Fruit fly (Drosophila melanogaster): ENCODE data around the gene smp-30.
A peak's percentile ranks its signal among the peaks of the same experiment; 100 is the strongest.

smp-30 gene

DNA sequence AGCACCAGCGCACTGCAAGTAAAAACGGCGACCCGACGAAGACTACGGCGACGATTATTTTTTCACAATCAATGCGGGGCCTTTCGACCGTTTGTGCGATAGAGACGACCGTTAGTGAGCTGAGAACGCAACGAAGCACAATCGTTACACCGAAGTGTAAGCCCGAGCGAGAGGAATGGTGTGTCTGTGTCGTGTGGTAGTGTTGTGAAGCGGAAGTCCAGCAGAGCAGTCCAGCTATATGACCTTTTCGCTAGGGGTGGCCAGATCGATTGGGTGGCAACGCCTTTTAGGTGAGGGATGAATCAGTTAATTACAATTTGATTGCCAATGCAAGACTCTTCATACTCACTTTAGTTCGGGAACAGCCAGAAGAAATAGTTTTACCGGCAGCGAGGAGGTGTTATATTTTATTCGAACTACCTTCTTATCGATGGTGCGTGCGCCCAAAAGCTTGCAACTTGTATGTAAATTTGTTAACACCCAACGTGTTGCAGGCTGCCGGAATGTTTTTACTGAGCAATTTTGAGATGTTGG lies 10.3 kb downstream of the smp-30 start (continued):
- peak; percentile 64 for TF ChIP-seq CG6854 (GFP tag; optimal IDR thresholded peaks at IDR 0.05)
- no peak for TF ChIP-seq D (optimal IDR thresholded peaks at IDR 0.05)
- peak; percentile 0 for TF ChIP-seq D (GFP tag; optimal IDR thresholded peaks at IDR 0.05)
- TF ChIP-seq Adf1 (GFP tag; IDR thresholded peaks at IDR 0.05) = peak; percentile 72
- TF ChIP-seq Ets97D (GFP tag; optimal IDR thresholded peaks at IDR 0.05) = peak; percentile 92
- TF ChIP-seq CG14667 (GFP tag; IDR thresholded peaks at IDR 0.05) = peak; percentile 20; the same call in 1 of the 2 replicates
- TF ChIP-seq HLH3B (GFP tag; IDR thresholded peaks at IDR 0.05) = peak; percentile 34; the same call in 1 of the 2 replicates
- peak; percentile 50 for TF ChIP-seq Ada2b (GFP tag; IDR thresholded peaks at IDR 0.05)
- peak; percentile 76 for TF ChIP-seq ewg (GFP tag; optimal IDR thresholded peaks at IDR 0.05)
- TF ChIP-seq cad (GFP tag; optimal IDR thresholded peaks at IDR 0.05) = no peak
- TF ChIP-seq CG10267 (tag; optimal IDR thresholded peaks at IDR 0.05) = peak; percentile 94
- TF ChIP-seq Nf-YC (tag; optimal IDR thresholded peaks at IDR 0.05) = peak; percentile 75
- peak; percentile 89 for TF ChIP-seq CG11456 (GFP tag; IDR thresholded peaks at IDR 0.05)
- peak; percentile 89 for TF ChIP-seq HmgD (GFP tag; optimal IDR thresholded peaks at IDR 0.05)
- TF ChIP-seq CG9817 (tag; optimal IDR thresholded peaks at IDR 0.05) = peak; percentile 59
- TF ChIP-seq ind (GFP tag; optimal IDR thresholded peaks at IDR 0.05) = peak; percentile 56
- peak; percentile 49 for TF ChIP-seq gcm (GFP tag; optimal IDR thresholded peaks at IDR 0.05)
- peak; percentile 31 for TF ChIP-seq CG4820 (GFP tag; optimal IDR thresholded peaks at IDR 0.05)
- peak; percentile 73 for TF ChIP-seq ci (GFP tag; IDR thresholded peaks at IDR 0.05)
- TF ChIP-seq Abd-B (GFP tag; optimal IDR thresholded peaks at IDR 0.05) = peak; percentile 61
- TF ChIP-seq CG13287 (GFP tag; IDR thresholded peaks at IDR 0.05; ENCODE audit: partially characterized antibody) = no peak
- TF ChIP-seq emc (GFP tag; optimal IDR thresholded peaks at IDR 0.05) = peak; percentile 33
- TF ChIP-seq B-H2 (GFP tag; optimal IDR thresholded peaks at IDR 0.05) = peak; percentile 86
- TF ChIP-seq otp (GFP tag; IDR thresholded peaks at IDR 0.05) = peak; percentile 46; the same call in 1 of the 3 replicates
- peak; percentile 63 for TF ChIP-seq CG13296 (GFP tag; optimal IDR thresholded peaks at IDR 0.05)
- TF ChIP-seq CG12942 (GFP tag; optimal IDR thresholded peaks at IDR 0.05) = peak; percentile 54
- peak; percentile 5 for TF ChIP-seq CG10274 (GFP tag; optimal IDR thresholded peaks at IDR 0.05)
- no peak for TF ChIP-seq fru (optimal IDR thresholded peaks at IDR 0.05)
- peak; percentile 52 for TF ChIP-seq NC2α (GFP tag; optimal IDR thresholded peaks at IDR 0.05)
- peak; percentile 72 for TF ChIP-seq Xbp1 (GFP tag; optimal IDR thresholded peaks at IDR 0.05)
- TF ChIP-seq CG4854 (GFP tag; optimal IDR thresholded peaks at IDR 0.05) = no peak
- TF ChIP-seq HHEX (GFP tag; optimal IDR thresholded peaks at IDR 0.05) = peak; percentile 47
- TF ChIP-seq bigmax (GFP tag; optimal IDR thresholded peaks at IDR 0.05) = peak; percentile 63
- peak; percentile 27 for TF ChIP-seq Vsx1 (GFP tag; optimal IDR thresholded peaks at IDR 0.05)
- peak; percentile 46; the same call in 1 of the 3 replicates for TF ChIP-seq Mrtf (GFP tag; IDR thresholded peaks at IDR 0.05)
- peak; percentile 91 for TF ChIP-seq CG12659 (GFP tag; optimal IDR thresholded peaks at IDR 0.05)
- no peak for TF ChIP-seq CG10959 (GFP tag; IDR thresholded peaks at IDR 0.05)
- TF ChIP-seq D19A (tag; optimal IDR thresholded peaks at IDR 0.05) = no peak
- peak; percentile 79 for TF ChIP-seq CG7745 (tag; optimal IDR thresholded peaks at IDR 0.05)
- peak; percentile 82 for TF ChIP-seq CG4328 (GFP tag; optimal IDR thresholded peaks at IDR 0.05)
- peak; percentile 61 for TF ChIP-seq fu2 (GFP tag; optimal IDR thresholded peaks at IDR 0.05)
- no peak for TF ChIP-seq CG15073 (GFP tag; optimal IDR thresholded peaks at IDR 0.05)
- TF ChIP-seq cwo (GFP tag; optimal IDR thresholded peaks at IDR 0.05) = no peak
- peak; percentile 41 for TF ChIP-seq slp2 (GFP tag; optimal IDR thresholded peaks at IDR 0.05)
- TF ChIP-seq CG17186 (GFP tag; optimal IDR thresholded peaks at IDR 0.05) = peak; percentile 49
- peak; percentile 8 for TF ChIP-seq CG9727 (GFP tag; optimal IDR thresholded peaks at IDR 0.05)
- TF ChIP-seq CG1792 (GFP tag; optimal IDR thresholded peaks at IDR 0.05) = peak; percentile 20
- peak; percentile 41 for TF ChIP-seq tx (GFP tag; optimal IDR thresholded peaks at IDR 0.05)
- TF ChIP-seq Neu2 (GFP tag; optimal IDR thresholded peaks at IDR 0.05; ENCODE audit: borderline replicate concordance) = no peak
- no peak for TF ChIP-seq zen2 (GFP tag; IDR thresholded peaks at IDR 0.05; ENCODE audit: partially characterized antibody)
- peak; percentile 47; the same call in 1 of the 2 replicates for TF ChIP-seq ranshi (GFP tag; IDR thresholded peaks at IDR 0.05)

Measured in whole organism, embryonic.